ENCODE assay signal across 3 worm cellular contexts in genomic region chrII:6853059-6853466, ce11.
TF ChIP-seq lines count a peak whose summit lies in the region.

No protein-coding gene starts in this region.

TF ChIP-seq in whole organism, L1 larva, 84 proteins besides CTCF, POLR2A, EP300 and RAD21 (continued from another document):
- no peak for TF ChIP-seq nhr-11 (tag; optimal IDR thresholded peaks at IDR 0.05; lab: Kevin White, UChicago)
- TF ChIP-seq nhr-47 (tag; optimal IDR thresholded peaks at IDR 0.05; lab: Kevin White, UChicago) = peak; percentile 80
- TF ChIP-seq mdl-1 (tag; optimal IDR thresholded peaks at IDR 0.05; lab: Kevin White, UChicago) = peak in 1 of 2 experiments; percentile 75
- TF ChIP-seq fos-1 (tag; optimal IDR thresholded peaks at IDR 0.05; lab: Kevin White, UChicago) = peak; percentile 44
- TF ChIP-seq C04F5.9 (tag; optimal IDR thresholded peaks at IDR 0.05; lab: Kevin White, UChicago) = peak; percentile 6
- peak; percentile 85 for TF ChIP-seq snu-23 (GFP tag; optimal IDR thresholded peaks at IDR 0.05; lab: Kevin White, UChicago)
- TF ChIP-seq elt-2 (tag; optimal IDR thresholded peaks at IDR 0.05; lab: Kevin White, UChicago) = peak; percentile 30
- TF ChIP-seq nhr-28 (tag; optimal IDR thresholded peaks at IDR 0.05; lab: Kevin White, UChicago) = no peak
- TF ChIP-seq swsn-7 (tag; optimal IDR thresholded peaks at IDR 0.05; lab: Kevin White, UChicago) = peak; percentile 67
- peak in 1 of 2 experiments; percentile 10 for TF ChIP-seq ztf-11 (tag; optimal IDR thresholded peaks at IDR 0.05; lab: Kevin White, UChicago)
- peak; percentile 44 for TF ChIP-seq fkh-10 (GFP tag; optimal IDR thresholded peaks at IDR 0.05; lab: Kevin White, UChicago)
- peak; percentile 44 to 75 for TF ChIP-seq lsy-2 (tag; optimal IDR thresholded peaks at IDR 0.05; lab: Kevin White, UChicago)
- TF ChIP-seq C16A3.4 (tag; optimal IDR thresholded peaks at IDR 0.05; lab: Kevin White, UChicago) = peak; percentile 75
- TF ChIP-seq skn-1 (tag; optimal IDR thresholded peaks at IDR 0.05; lab: Kevin White, UChicago) = peak; percentile 50
- TF ChIP-seq lin-14 (GFP tag; optimal IDR thresholded peaks at IDR 0.05; lab: Kevin White, UChicago) = peak; percentile 84
- peak; percentile 65 for TF ChIP-seq tbx-2 (tag; optimal IDR thresholded peaks at IDR 0.05; lab: Kevin White, UChicago)
- no peak for TF ChIP-seq nhr-76 (tag; optimal IDR thresholded peaks at IDR 0.05; lab: Kevin White, UChicago)
- TF ChIP-seq aha-1 (tag; optimal IDR thresholded peaks at IDR 0.05; lab: Kevin White, UChicago) = no peak
- peak; percentile 18 for TF ChIP-seq aly-2 (tag; optimal IDR thresholded peaks at IDR 0.05; lab: Kevin White, UChicago)
- peak; percentile 59 for TF ChIP-seq nhr-90 (tag; optimal IDR thresholded peaks at IDR 0.05; lab: Kevin White, UChicago; ENCODE audit: poor library complexity)
- TF ChIP-seq vab-15 (tag; optimal IDR thresholded peaks at IDR 0.05; lab: Kevin White, UChicago) = peak; percentile 22
- TF ChIP-seq sox-4 (tag; optimal IDR thresholded peaks at IDR 0.05; lab: Kevin White, UChicago) = peak; percentile 32
- TF ChIP-seq dpl-1 (GFP tag; optimal IDR thresholded peaks at IDR 0.05; lab: Kevin White, UChicago) = peak in 2 of 3 experiments; percentile 36 to 47
- no peak for TF ChIP-seq nhr-85 (tag; lab: Kevin White, UChicago)
- no peak for TF ChIP-seq grh-1 (GFP tag; IDR thresholded peaks at IDR 0.05; lab: Robert Waterston, UW)
- peak; percentile 44 for TF ChIP-seq unc-86 (tag; optimal IDR thresholded peaks at IDR 0.05; lab: Kevin White, UChicago)
- peak; percentile 20 for TF ChIP-seq lir-3 (tag; optimal IDR thresholded peaks at IDR 0.05; lab: Kevin White, UChicago; ENCODE audit: poor library complexity)
- no peak for TF ChIP-seq Y116A8C.19 (tag; optimal IDR thresholded peaks at IDR 0.05; lab: Kevin White, UChicago; ENCODE audit: borderline replicate concordance)
- peak; percentile 67 to 69 for TF ChIP-seq egl-27 (tag; optimal IDR thresholded peaks at IDR 0.05; lab: Kevin White, UChicago)
- TF ChIP-seq lin-35 (GFP tag; optimal IDR thresholded peaks at IDR 0.05; lab: Kevin White, UChicago) = peak; percentile 35 to 83
- TF ChIP-seq nhr-20 (tag; optimal IDR thresholded peaks at IDR 0.05; lab: Kevin White, UChicago) = peak; percentile 79
- no peak for TF ChIP-seq sptf-1 (tag; optimal IDR thresholded peaks at IDR 0.05; lab: Kevin White, UChicago)
- peak; percentile 54 for TF ChIP-seq xbp-1 (tag; optimal IDR thresholded peaks at IDR 0.05; lab: Kevin White, UChicago)
- no peak for TF ChIP-seq hpl-2 (GFP tag; optimal IDR thresholded peaks at IDR 0.05; lab: Kevin White, UChicago)
- TF ChIP-seq ceh-88 (GFP tag; IDR thresholded peaks at IDR 0.05; lab: Robert Waterston, UW) = peak; percentile 63
- TF ChIP-seq isw-1 (GFP tag; IDR thresholded peaks at IDR 0.05; lab: Robert Waterston, UW) = peak; percentile 57
- TF ChIP-seq irx-1 (tag; optimal IDR thresholded peaks at IDR 0.05; lab: Kevin White, UChicago) = peak; percentile 50
- no peak for TF ChIP-seq unc-62 (GFP tag; optimal IDR thresholded peaks at IDR 0.05; lab: Kevin White, UChicago)
- TF ChIP-seq dsc-1 (tag; optimal IDR thresholded peaks at IDR 0.05; lab: Kevin White, UChicago) = peak; percentile 70
- TF ChIP-seq pqm-1 (tag; optimal IDR thresholded peaks at IDR 0.05; lab: Kevin White, UChicago) = no peak

TF ChIP-seq in whole organism, L3 larva, 47 proteins besides CTCF, POLR2A, EP300 and RAD21 (continued from another document):
- TF ChIP-seq fos-1 (tag; optimal IDR thresholded peaks at IDR 0.05; lab: Kevin White, UChicago) = no peak
- TF ChIP-seq lsy-12 (tag; optimal IDR thresholded peaks at IDR 0.05; lab: Kevin White, UChicago) = peak; percentile 78
- TF ChIP-seq tbx-2 (tag; optimal IDR thresholded peaks at IDR 0.05; lab: Kevin White, UChicago) = peak; percentile 36
- peak; percentile 28 for TF ChIP-seq nhr-43 (tag; optimal IDR thresholded peaks at IDR 0.05; lab: Kevin White, UChicago; ENCODE audit: poor library complexity, severe bottlenecking)
- TF ChIP-seq nhr-67 (tag; optimal IDR thresholded peaks at IDR 0.05; lab: Kevin White, UChicago) = no peak
- no peak for TF ChIP-seq jun-1 (tag; optimal IDR thresholded peaks at IDR 0.05; lab: Kevin White, UChicago)
- peak; percentile 58 for TF ChIP-seq pha-4 (tag; optimal IDR thresholded peaks at IDR 0.05; lab: Kevin White, UChicago)
- TF ChIP-seq nhr-77 (tag; optimal IDR thresholded peaks at IDR 0.05; lab: Kevin White, UChicago) = no peak
- no peak for TF ChIP-seq nhr-28 (tag; optimal IDR thresholded peaks at IDR 0.05; lab: Kevin White, UChicago)
- TF ChIP-seq ceh-16 (tag; optimal IDR thresholded peaks at IDR 0.05; lab: Kevin White, UChicago) = no peak
- no peak for TF ChIP-seq ceh-9 (tag; optimal IDR thresholded peaks at IDR 0.05; lab: Kevin White, UChicago)
- peak; percentile 31 for TF ChIP-seq pqm-1 (tag; optimal IDR thresholded peaks at IDR 0.05; lab: Kevin White, UChicago)
- TF ChIP-seq nhr-237 (tag; optimal IDR thresholded peaks at IDR 0.05; lab: Kevin White, UChicago) = no peak
- TF ChIP-seq unc-62 (GFP tag; optimal IDR thresholded peaks at IDR 0.05; lab: Kevin White, UChicago) = no peak
- peak; percentile 47 for TF ChIP-seq lin-15B (tag; optimal IDR thresholded peaks at IDR 0.05; lab: Kevin White, UChicago)
- peak; percentile 85 for TF ChIP-seq lin-39 (tag; optimal IDR thresholded peaks at IDR 0.05; lab: Kevin White, UChicago)
- peak; percentile 46 for TF ChIP-seq elt-2 (tag; optimal IDR thresholded peaks at IDR 0.05; lab: Kevin White, UChicago)
- peak; percentile 78 for TF ChIP-seq hmg-11 (tag; optimal IDR thresholded peaks at IDR 0.05; lab: Kevin White, UChicago)
- peak; percentile 20 for TF ChIP-seq ceh-28 (tag; optimal IDR thresholded peaks at IDR 0.05; lab: Kevin White, UChicago)
- no peak for TF ChIP-seq ZK546.5 (tag; optimal IDR thresholded peaks at IDR 0.05; lab: Kevin White, UChicago)
- TF ChIP-seq nhr-12 (tag; optimal IDR thresholded peaks at IDR 0.05; lab: Kevin White, UChicago) = no peak
- no peak for TF ChIP-seq aly-2 (tag; optimal IDR thresholded peaks at IDR 0.05; lab: Kevin White, UChicago)
- peak; percentile 37 for TF ChIP-seq ztf-4 (tag; optimal IDR thresholded peaks at IDR 0.05; lab: Kevin White, UChicago)
- peak in 1 of 3 experiments; percentile 39 for TF ChIP-seq elt-3 (tag; optimal IDR thresholded peaks at IDR 0.05; lab: Kevin White, UChicago)
- TF ChIP-seq egl-27 (tag; optimal IDR thresholded peaks at IDR 0.05; lab: Kevin White, UChicago) = peak; percentile 94
- peak; percentile 75 for TF ChIP-seq nfya-1 (tag; optimal IDR thresholded peaks at IDR 0.05; lab: Kevin White, UChicago; ENCODE audit: insufficient read depth)
- peak; percentile 55 for TF ChIP-seq ama-1 (optimal IDR thresholded peaks at IDR 0.05; lab: Kevin White, UChicago)

TF ChIP-seq in whole organism, young adult, 124 proteins besides CTCF, POLR2A, EP300 and RAD21 (continued from another document and continues in another):
- TF ChIP-seq tlf-1 (GFP tag; optimal IDR thresholded peaks at IDR 0.05; lab: Kevin White, UChicago) (peak; percentile 49), ztf-25 (GFP tag; IDR thresholded peaks at IDR 0.05; lab: Robert Waterston, UW) (peak; percentile 82), ets-4 (GFP tag; optimal IDR thresholded peaks at IDR 0.05; lab: Kevin White, UChicago) (peak; percentile 25), ceh-100 (GFP tag; IDR thresholded peaks at IDR 0.05; lab: Robert Waterston, UW) (peak; percentile 26; the same call in 1 of the 2 replicates), chd-7 (tag; optimal IDR thresholded peaks at IDR 0.05; lab: Kevin White, UChicago) (peak; percentile 72), athp-1 (tag; optimal IDR thresholded peaks at IDR 0.05; lab: Kevin White, UChicago) (peak; percentile 51), F10E7.11 (tag; optimal IDR thresholded peaks at IDR 0.05; lab: Kevin White, UChicago) (peak; percentile 28), K11D2.4 (GFP tag; IDR thresholded peaks at IDR 0.05; lab: Robert Waterston, UW) (peak; percentile 71; the same call in 1 of the 2 replicates), hlh-12 (tag; optimal IDR thresholded peaks at IDR 0.05; lab: Kevin White, UChicago) (no peak), ceh-40 (GFP tag; IDR thresholded peaks at IDR 0.05; lab: Robert Waterston, UW) (no peak), snpc-3.4 (tag; optimal IDR thresholded peaks at IDR 0.05; lab: Kevin White, UChicago) (peak; percentile 28), D2030.7 (GFP tag; IDR thresholded peaks at IDR 0.05; lab: Robert Waterston, UW) (peak; percentile 46; the same call in 1 of the 2 replicates), F39B2.1 (GFP tag; IDR thresholded peaks at IDR 0.05; lab: Robert Waterston, UW) (no peak), bed-1 (GFP tag; IDR thresholded peaks at IDR 0.05; lab: Robert Waterston, UW) (no peak), ZK185.1 (tag; optimal IDR thresholded peaks at IDR 0.05; lab: Kevin White, UChicago; ENCODE audit: poor library complexity, severe bottlenecking) (peak; percentile 82), Y56A3A.18 (GFP tag; IDR thresholded peaks at IDR 0.05; lab: Robert Waterston, UW) (0 out of 2 replicates have a peak, but pooled peaks have one; percentile 35), let-607 (tag; optimal IDR thresholded peaks at IDR 0.05; lab: Kevin White, UChicago) (peak in 1 of 2 experiments; percentile 27), ceh-27 (GFP tag; optimal IDR thresholded peaks at IDR 0.05; lab: Kevin White, UChicago) (peak; percentile 65), aptf-2 (GFP tag; conservative IDR thresholded peaks at IDR 0.05; lab: Robert Waterston, UW) (no peak), ztf-26 (tag; optimal IDR thresholded peaks at IDR 0.05; lab: Kevin White, UChicago) (peak; percentile 45), dox-1 (GFP tag; IDR thresholded peaks at IDR 0.05; lab: Robert Waterston, UW) (peak; percentile 88), ztf-3 (GFP tag; optimal IDR thresholded peaks at IDR 0.05; lab: Kevin White, UChicago) (no peak), mxl-1 (tag; optimal IDR thresholded peaks at IDR 0.05; lab: Kevin White, UChicago) (peak; percentile 35), cebp-1 (GFP tag; IDR thresholded peaks at IDR 0.05; lab: Robert Waterston, UW) (no peak), cebp-1 (tag; optimal IDR thresholded peaks at IDR 0.05; lab: Kevin White, UChicago) (peak; percentile 72), F37B4.10 (GFP tag; IDR thresholded peaks at IDR 0.05; lab: Robert Waterston, UW) (0 out of 2 replicates have a peak, but pooled peaks have one; percentile 55), dpff-1 (tag; optimal IDR thresholded peaks at IDR 0.05; lab: Kevin White, UChicago) (no peak), lsl-1 (GFP tag; optimal IDR thresholded peaks at IDR 0.05; lab: Kevin White, UChicago) (peak; percentile 48), nfya-1 (tag; optimal IDR thresholded peaks at IDR 0.05; lab: Kevin White, UChicago; ENCODE audit: borderline replicate concordance, insufficient read depth) (no peak), ztf-28 (GFP tag; IDR thresholded peaks at IDR 0.05; lab: Robert Waterston, UW) (0 out of 2 replicates have a peak, but pooled peaks have one; percentile 49), snpc-4 (GFP tag; optimal IDR thresholded peaks at IDR 0.05; lab: Kevin White, UChicago) (peak; percentile 38), snpc-4 (tag; optimal IDR thresholded peaks at IDR 0.05; lab: Kevin White, UChicago) (peak; percentile 11 to 66 (median 39)), T07F8.4 (tag; optimal IDR thresholded peaks at IDR 0.05; lab: Kevin White, UChicago) (no peak), sdz-38 (tag; optimal IDR thresholded peaks at IDR 0.05; lab: Kevin White, UChicago) (no peak), zim-3 (tag; optimal IDR thresholded peaks at IDR 0.05; lab: Kevin White, UChicago) (no peak), nhr-120 (GFP tag; IDR thresholded peaks at IDR 0.05; lab: Robert Waterston, UW) (no peak), aptf-3 (GFP tag; IDR thresholded peaks at IDR 0.05; lab: Robert Waterston, UW) (no peak; the same call in 1 of the 2 replicates), ztf-18 (tag; optimal IDR thresholded peaks at IDR 0.05; lab: Kevin White, UChicago) (peak; percentile 51), nhr-179 (tag; optimal IDR thresholded peaks at IDR 0.05; lab: Kevin White, UChicago) (no peak), lsy-27 (tag; optimal IDR thresholded peaks at IDR 0.05; lab: Kevin White, UChicago; ENCODE audit: borderline replicate concordance, insufficient read depth) (no peak), egrh-3 (GFP tag; IDR thresholded peaks at IDR 0.05; lab: Robert Waterston, UW) (peak; percentile 64), gei-17 (GFP tag; optimal IDR thresholded peaks at IDR 0.05; lab: Kevin White, UChicago) (no peak), repo-1 (tag; optimal IDR thresholded peaks at IDR 0.05; lab: Kevin White, UChicago) (no peak), xnd-1 (tag; optimal IDR thresholded peaks at IDR 0.05; lab: Kevin White, UChicago) (peak; percentile 2), mcd-1 (GFP tag; IDR thresholded peaks at IDR 0.05; lab: Robert Waterston, UW) (peak; percentile 74), Y67H2A.10 (GFP tag; conservative IDR thresholded peaks at IDR 0.05; lab: Robert Waterston, UW) (0 out of 2 replicates have a peak, but pooled peaks have one; percentile 46), ztf-22 (GFP tag; optimal IDR thresholded peaks at IDR 0.05; lab: Kevin White, UChicago) (no peak), egl-18 (GFP tag; IDR thresholded peaks at IDR 0.05; lab: Robert Waterston, UW) (no peak), snpc-1.1 (tag; optimal IDR thresholded peaks at IDR 0.05; lab: Kevin White, UChicago; ENCODE audit: insufficient read depth) (no peak), F57C9.4 (tag; optimal IDR thresholded peaks at IDR 0.05; lab: Kevin White, UChicago) (peak; percentile 35), C17E4.6 (GFP tag; IDR thresholded peaks at IDR 0.05; lab: Robert Waterston, UW) (no peak), F52B5.7 (tag; optimal IDR thresholded peaks at IDR 0.05; lab: Kevin White, UChicago) (peak; percentile 74), hmg-20 (GFP tag; IDR thresholded peaks at IDR 0.05; lab: Robert Waterston, UW) (peak; percentile 21; the same call in 1 of the 2 replicates), Y95B8A.8 (GFP tag; IDR thresholded peaks at IDR 0.05; lab: Robert Waterston, UW) (no peak), rpc-1 (optimal IDR thresholded peaks at IDR 0.05; lab: Kevin White, UChicago) (peak; percentile 67), rpc-1 (tag; optimal IDR thresholded peaks at IDR 0.05; lab: Kevin White, UChicago) (peak; percentile 74), lag-1 (GFP tag; IDR thresholded peaks at IDR 0.05; lab: Robert Waterston, UW) (no peak), fkh-3 (tag; optimal IDR thresholded peaks at IDR 0.05; lab: Kevin White, UChicago) (peak; percentile 48), F57A8.1 (GFP tag; optimal IDR thresholded peaks at IDR 0.05; lab: Kevin White, UChicago) (no peak), lin-40 (tag; optimal IDR thresholded peaks at IDR 0.05; lab: Kevin White, UChicago) (peak; percentile 69), attf-3 (GFP tag; conservative IDR thresholded peaks at IDR 0.05; lab: Robert Waterston, UW) (peak; percentile 53; the same call in 1 of the 2 replicates), Y53G8AR.9 (GFP tag; conservative IDR thresholded peaks at IDR 0.05; lab: Robert Waterston, UW) (0 out of 2 replicates have a peak, but pooled peaks have one; percentile 41), pha-4 (tag; optimal IDR thresholded peaks at IDR 0.05; lab: Kevin White, UChicago) (no peak), T26A5.8 (tag; optimal IDR thresholded peaks at IDR 0.05; lab: Kevin White, UChicago) (no peak), lin-26 (GFP tag; IDR thresholded peaks at IDR 0.05; lab: Robert Waterston, UW) (peak; percentile 75), efl-1 (GFP tag; optimal IDR thresholded peaks at IDR 0.05; lab: Kevin White, UChicago) (no peak), nhr-90 (tag; optimal IDR thresholded peaks at IDR 0.05; lab: Kevin White, UChicago) (peak; percentile 64), nhr-80 (tag; optimal IDR thresholded peaks at IDR 0.05; lab: Kevin White, UChicago) (peak; percentile 25), zfh-2 (GFP tag; conservative IDR thresholded peaks at IDR 0.05; lab: Robert Waterston, UW) (peak; percentile 77), mes-4 (tag; optimal IDR thresholded peaks at IDR 0.05; lab: Kevin White, UChicago) (no peak), tbp1 (GFP tag; optimal IDR thresholded peaks at IDR 0.05; lab: Kevin White, UChicago) (peak; percentile 93), F23B12.7 (tag; optimal IDR thresholded peaks at IDR 0.05; lab: Kevin White, UChicago; ENCODE audit: insufficient read depth) (no peak)
